Worm (Caenorhabditis elegans): ENCODE data around the gene adt-3.
A peak's percentile ranks its signal among the peaks of the same experiment; 100 is the strongest.

The adt-3 gene

ce11 chrX:3958252-3958651, 26.8 kb downstream of the adt-3 start, which contains the start of gene lin-18:
TSS of gene lin-18 (plus strand) at chrX:3958552.
- TF ChIP-seq dmd-6 (GFP tag; IDR thresholded peaks at IDR 0.05) (no peak), hlh-30 (tag; optimal IDR thresholded peaks at IDR 0.05; ENCODE audit: insufficient read depth) (no peak), vab-7 (GFP tag; IDR thresholded peaks at IDR 0.05) (no peak), skn-1 (tag; optimal IDR thresholded peaks at IDR 0.05) (no peak), unc-62 (GFP tag; optimal IDR thresholded peaks at IDR 0.05 in 1 of 2) (peak in 1 of 2 experiments; percentile 85), unc-62 (tag; optimal IDR thresholded peaks at IDR 0.05) (no peak), php-3 (GFP tag; IDR thresholded peaks at IDR 0.05) (no peak)

- TF ChIP-seq hlh-11 (tag; optimal IDR thresholded peaks at IDR 0.05) (no peak), ctbp-1 (GFP tag; IDR thresholded peaks at IDR 0.05) (no peak), nhr-41 (GFP tag; IDR thresholded peaks at IDR 0.05) (no peak), aha-1 (tag) (peak; percentile 59), dmd-8 (GFP tag; IDR thresholded peaks at IDR 0.05) (no peak), ztf-11 (tag; optimal IDR thresholded peaks at IDR 0.05) (no peak), nhr-42 (GFP tag; IDR thresholded peaks at IDR 0.05) (no peak), fkh-10 (GFP tag; optimal IDR thresholded peaks at IDR 0.05) (no peak), F49E8.2 (tag; optimal IDR thresholded peaks at IDR 0.05; ENCODE audit: borderline replicate concordance) (no peak), lin-38 (GFP tag; IDR thresholded peaks at IDR 0.05) (no peak), nhr-111 (GFP tag; optimal IDR thresholded peaks at IDR 0.05) (no peak), unc-62 (GFP tag; optimal IDR thresholded peaks at IDR 0.05 in 1 of 2) (peak in 1 of 2 experiments; percentile 84), unc-62 (tag; optimal IDR thresholded peaks at IDR 0.05) (no peak), snpc-4 (tag; optimal IDR thresholded peaks at IDR 0.05) (no peak)
Measured at ce11 chrX:3959221-3959620, 27.8 kb downstream of the adt-3 start.

ce11 chrX:3960345-3960744, 28.9 kb downstream of the adt-3 start:
- TF ChIP-seq php-3 (GFP tag; IDR thresholded peaks at IDR 0.05): no peak
- no peak for TF ChIP-seq dmd-8 (GFP tag; IDR thresholded peaks at IDR 0.05)
- TF ChIP-seq zag-1 (tag; optimal IDR thresholded peaks at IDR 0.05): no peak
- TF ChIP-seq aha-1 (tag): peak; percentile 22
- peak; percentile 51 for TF ChIP-seq fkh-10 (GFP tag; optimal IDR thresholded peaks at IDR 0.05)
- no peak for TF ChIP-seq F49E8.2 (tag; optimal IDR thresholded peaks at IDR 0.05; ENCODE audit: borderline replicate concordance)
- no peak for TF ChIP-seq gei-8 (GFP tag; optimal IDR thresholded peaks at IDR 0.05)
- TF ChIP-seq pha-4 (GFP tag; IDR thresholded peaks at IDR 0.05): no peak
- no peak for TF ChIP-seq pha-4 (tag; optimal IDR thresholded peaks at IDR 0.05)

- no peak for TF ChIP-seq ceh-62 (tag; optimal IDR thresholded peaks at IDR 0.05)
- no peak for TF ChIP-seq Y75B8A.6 (GFP tag; IDR thresholded peaks at IDR 0.05)
- TF ChIP-seq tra-1 (GFP tag; IDR thresholded peaks at IDR 0.05): no peak
- TF ChIP-seq mxl-2 (GFP tag; conservative IDR thresholded peaks at IDR 0.05): no peak
- TF ChIP-seq lin-29 (GFP tag; IDR thresholded peaks at IDR 0.05): no peak
- TF ChIP-seq sdz-12 (GFP tag; optimal IDR thresholded peaks at IDR 0.05): no peak
- TF ChIP-seq nhr-48 (tag; optimal IDR thresholded peaks at IDR 0.05): no peak
- TF ChIP-seq tag-97 (GFP tag; IDR thresholded peaks at IDR 0.05): no peak
- TF ChIP-seq ama-1 (optimal IDR thresholded peaks at IDR 0.05): no peak
Measured at ce11 chrX:3966332-3966731, 34.9 kb downstream of the adt-3 start, which contains the start of gene C16B8.2. TSS of gene C16B8.2 (minus strand) at chrX:3966432.

ce11 chrX:3968209-3968960, 36.9 kb downstream of the adt-3 start, which contains the start of gene C16B8.3:
TSS of gene C16B8.3 (minus strand) at chrX:3968634.
- TF ChIP-seq Y75B8A.6 (GFP tag; IDR thresholded peaks at IDR 0.05): no peak
- no peak for TF ChIP-seq duxl-1 (tag; optimal IDR thresholded peaks at IDR 0.05; ENCODE audit: poor library complexity)
- TF ChIP-seq ceh-82 (tag; optimal IDR thresholded peaks at IDR 0.05): no peak
- TF ChIP-seq F37D6.2 (tag; optimal IDR thresholded peaks at IDR 0.05): no peak
- no peak for TF ChIP-seq lsy-2 (tag; optimal IDR thresholded peaks at IDR 0.05)
- TF ChIP-seq egl-43 (GFP tag; IDR thresholded peaks at IDR 0.05): peak; percentile 62; the same call in 1 of the 2 replicates
- no peak for TF ChIP-seq arid-1 (GFP tag; conservative IDR thresholded peaks at IDR 0.05)
- peak; percentile 65 for TF ChIP-seq dmd-6 (GFP tag; IDR thresholded peaks at IDR 0.05)
- no peak for TF ChIP-seq ZK546.5 (tag; optimal IDR thresholded peaks at IDR 0.05)
- TF ChIP-seq F26F4.8 (GFP tag; conservative IDR thresholded peaks at IDR 0.05): no peak
- TF ChIP-seq F10B5.3 (tag; optimal IDR thresholded peaks at IDR 0.05): no peak
- no peak for TF ChIP-seq madf-9 (GFP tag; conservative IDR thresholded peaks at IDR 0.05)
- no peak for TF ChIP-seq lin-13 (GFP tag; optimal IDR thresholded peaks at IDR 0.05)
- no peak for TF ChIP-seq zip-11 (GFP tag; IDR thresholded peaks at IDR 0.05)
- no peak for TF ChIP-seq dpl-1 (GFP tag; optimal IDR thresholded peaks at IDR 0.05)
